Fruit fly (Drosophila melanogaster) whole organism, embryonic: ENCODE results near the gene CG17118.
A peak's percentile ranks its signal among the peaks of the same experiment; 100 is the strongest.

ENCODE experiments used
- ATbp ChIP-seq: fragments of 200-800 bp; sonication (Bioruptor generic); optimal IDR thresholded peaks from 2 replicates; lab custom pipeline; 2017; ENCODE audit warnings: missing biosample characterization, mild to moderate bottlenecking, missing genetic modification characterization, missing genetic modification reagents
- Adf1 ChIP-seq: fragments of 200-800 bp; sonication (Bioruptor generic); IDR thresholded peaks from 2 replicates; pipeline ENCODE4 v1.3.6; 2022; ENCODE audit warnings: missing biosample characterization, missing genetic modification characterization
- Bteb2 ChIP-seq: fragments of 200-800 bp; sonication (Bioruptor generic); optimal IDR thresholded peaks from 2 replicates; lab custom pipeline; 2016; ENCODE audit warnings: missing biosample characterization, missing genetic modification characterization
- CG11723 ChIP-seq: fragments of 200-800 bp; sonication (Bioruptor generic); optimal IDR thresholded peaks from 2 replicates; lab custom pipeline; 2017; ENCODE audit warnings: missing biosample characterization, mild to moderate bottlenecking, missing genetic modification characterization
- CG12219 ChIP-seq: fragments of 200-800 bp; sonication (Bioruptor generic); optimal IDR thresholded peaks from 3 replicates; lab custom pipeline; 2018; ENCODE audit warnings: missing biosample characterization, mild to moderate bottlenecking, missing genetic modification characterization
- CG1233 ChIP-seq: fragments of 200-800 bp; sonication (Bioruptor generic); optimal IDR thresholded peaks from 4 replicates; lab custom pipeline; 2018; ENCODE audit warnings: missing biosample characterization, mild to moderate bottlenecking, missing genetic modification characterization
- CG12942 ChIP-seq: fragments of 200-800 bp; sonication (Bioruptor generic); optimal IDR thresholded peaks from 3 replicates; lab custom pipeline; 2016; ENCODE audit warnings: missing biosample characterization, missing genetic modification characterization
- CG13296 ChIP-seq: fragments of 200-800 bp; sonication (Bioruptor generic); optimal IDR thresholded peaks from 3 replicates; lab custom pipeline; 2018; ENCODE audit warnings: missing biosample characterization, mild to moderate bottlenecking, missing genetic modification characterization
- CG1647 ChIP-seq: fragments of 200-800 bp; sonication (Bioruptor generic); optimal IDR thresholded peaks from 3 replicates; lab custom pipeline; 2016; ENCODE audit warnings: missing biosample characterization, missing genetic modification characterization
- CG16813 ChIP-seq: fragments of 200-800 bp; sonication (Bioruptor generic); IDR thresholded peaks from 3 replicates; pipeline ENCODE4 v1.3.6; 2022; ENCODE audit warnings: missing biosample characterization, missing genetic modification characterization; ENCODE audit not compliant: partially characterized antibody
- CG16863 ChIP-seq: fragments of 200-800 bp; sonication (Bioruptor generic); optimal IDR thresholded peaks from 3 replicates; lab custom pipeline; 2016; ENCODE audit warnings: missing biosample characterization, missing genetic modification characterization
- CG17186 ChIP-seq: fragments of 200-800 bp; sonication (Bioruptor generic); optimal IDR thresholded peaks from 3 replicates; lab custom pipeline; 2017; ENCODE audit warnings: missing biosample characterization, missing genetic modification reagents, missing genetic modification characterization
- CG18599 ChIP-seq: fragments of 200-800 bp; sonication (Bioruptor generic); optimal IDR thresholded peaks from 3 replicates; lab custom pipeline; 2017; ENCODE audit warnings: missing biosample characterization, missing genetic modification characterization, mild to moderate bottlenecking, moderate library complexity, missing genetic modification reagents
- CG30403 ChIP-seq: fragments of 200-800 bp; sonication (Bioruptor generic); optimal IDR thresholded peaks from 3 replicates; lab custom pipeline; 2016; ENCODE audit warnings: missing biosample characterization, missing genetic modification characterization
- CG3281 ChIP-seq: fragments of 200-800 bp; sonication (Bioruptor generic); optimal IDR thresholded peaks from 3 replicates; lab custom pipeline; 2017; ENCODE audit warnings: missing biosample characterization, mild to moderate bottlenecking, missing genetic modification characterization
- CG3407 ChIP-seq: fragments of 200-800 bp; sonication (Bioruptor generic); optimal IDR thresholded peaks from 2 replicates; lab custom pipeline; 2018; ENCODE audit warnings: missing biosample characterization, mild to moderate bottlenecking, missing genetic modification characterization
- CG4820 ChIP-seq: fragments of 200-800 bp; sonication (Bioruptor generic); optimal IDR thresholded peaks from 3 replicates; lab custom pipeline; 2016; ENCODE audit warnings: missing biosample characterization, missing genetic modification characterization
- CTCF ChIP-seq: fragments of 200-800 bp; sonication (Bioruptor generic); optimal IDR thresholded peaks from 2 replicates; lab custom pipeline; 2017; ENCODE audit warnings: missing biosample characterization, mild to moderate bottlenecking, missing genetic modification characterization, moderate library complexity
- CkIIα-i1 ChIP-seq: fragments of 200-800 bp; sonication (Bioruptor generic); IDR thresholded peaks from 2 replicates; pipeline ENCODE4 v1.3.6; 2022; ENCODE audit warnings: missing biosample characterization, missing genetic modification characterization
- Drgx ChIP-seq: fragments of 200-800 bp; sonication (Bioruptor generic); IDR thresholded peaks from 2 replicates; pipeline ENCODE4 v1.3.6; 2022; ENCODE audit warnings: missing biosample characterization, missing genetic modification characterization
- Hand ChIP-seq: fragments of 200-800 bp; sonication (Bioruptor generic); optimal IDR thresholded peaks from 2 replicates; lab custom pipeline; 2017; ENCODE audit warnings: mild to moderate bottlenecking, missing biosample characterization, missing genetic modification reagents, missing genetic modification characterization
- Hey ChIP-seq: fragments of 200-800 bp; sonication (Bioruptor generic); optimal IDR thresholded peaks from 3 replicates; lab custom pipeline; 2018; ENCODE audit warnings: missing biosample characterization, mild to moderate bottlenecking, missing genetic modification characterization
- Lim3 ChIP-seq: fragments of 200-800 bp; sonication (Bioruptor generic); IDR thresholded peaks from 2 replicates; pipeline ENCODE4 v1.3.6; 2022; ENCODE audit warnings: missing biosample characterization, missing genetic modification characterization
- Nf-YA ChIP-seq: fragments of 200-800 bp; sonication (Bioruptor generic); IDR thresholded peaks from 2 replicates; pipeline ENCODE4 v1.3.6; 2022; ENCODE audit warnings: missing biosample characterization, missing genetic modification characterization
- Opbp ChIP-seq: fragments of 200-800 bp; sonication (Bioruptor generic); IDR thresholded peaks from 3 replicates; pipeline ENCODE4 v1.3.6; 2022; ENCODE audit warnings: missing biosample characterization, missing genetic modification characterization; ENCODE audit not compliant: partially characterized antibody
- Pdp1 ChIP-seq, 2 experiments: fragments of 200-800 bp; sonication (Bioruptor generic); optimal IDR thresholded peaks; 3 replicates each; lab custom pipeline; 2016; ENCODE audit warnings: missing biosample characterization in 2 of 2, missing genetic modification characterization in 2 of 2, mild to moderate bottlenecking in 1 of 2, moderate library complexity in 1 of 2
- Rx ChIP-seq: fragments of 200-800 bp; sonication (Bioruptor generic); IDR thresholded peaks from 2 replicates; pipeline ENCODE4 v1.3.6; 2022; ENCODE audit warnings: missing biosample characterization, missing genetic modification characterization
- Scr ChIP-seq: fragments of 200-800 bp; sonication (Bioruptor generic); IDR thresholded peaks from 2 replicates; pipeline ENCODE4 v1.3.6; 2022; ENCODE audit warnings: missing biosample characterization, missing genetic modification characterization; ENCODE audit not compliant: partially characterized antibody
- TFAM ChIP-seq: fragments of 200-800 bp; sonication (Bioruptor generic); optimal IDR thresholded peaks from 2 replicates; lab custom pipeline; 2017; ENCODE audit warnings: missing biosample characterization, missing genetic modification characterization, inconsistent platforms
- caup ChIP-seq: fragments of 200-800 bp; sonication (Bioruptor generic); optimal IDR thresholded peaks from 3 replicates; lab custom pipeline; 2017; ENCODE audit warnings: missing biosample characterization, mild to moderate bottlenecking, missing genetic modification characterization, moderate library complexity; ENCODE audit not compliant: severe bottlenecking
- chm ChIP-seq: fragments of 200-800 bp; sonication (Bioruptor generic); IDR thresholded peaks from 2 replicates; pipeline ENCODE4 v1.3.6; 2022; ENCODE audit warnings: missing biosample characterization, missing genetic modification characterization
- dan ChIP-seq: fragments of 200-800 bp; sonication (Bioruptor generic); IDR thresholded peaks from 2 replicates; pipeline ENCODE4 v1.3.6; 2022; ENCODE audit warnings: missing biosample characterization, missing genetic modification characterization
- emc ChIP-seq: fragments of 200-800 bp; sonication (Bioruptor generic); optimal IDR thresholded peaks from 2 replicates; lab custom pipeline; 2016; ENCODE audit warnings: missing biosample characterization, missing genetic modification characterization
- exex ChIP-seq: fragments of 200-800 bp; sonication (Bioruptor generic); optimal IDR thresholded peaks from 4 replicates; lab custom pipeline; 2018; ENCODE audit warnings: missing biosample characterization, mild to moderate bottlenecking, missing genetic modification characterization, moderate library complexity
- ftz-f1 ChIP-seq: fragments of 200-800 bp; sonication (Bioruptor generic); optimal IDR thresholded peaks from 2 replicates; lab custom pipeline; 2016; ENCODE audit warnings: missing biosample characterization, missing genetic modification characterization
- gfzf ChIP-seq: fragments of 200-800 bp; sonication (Bioruptor generic); optimal IDR thresholded peaks from 2 replicates; lab custom pipeline; 2016; ENCODE audit warnings: missing biosample characterization, mild to moderate bottlenecking, missing genetic modification characterization, moderate library complexity
- grau ChIP-seq: fragments of 200-800 bp; optimal IDR thresholded peaks from 3 replicates; lab custom pipeline; 2019; ENCODE audit warnings: missing biosample characterization, mild to moderate bottlenecking, missing genetic modification characterization, moderate library complexity
- grn ChIP-seq: fragments of 200-800 bp; sonication (Bioruptor generic); optimal IDR thresholded peaks from 3 replicates; lab custom pipeline; 2017; ENCODE audit warnings: missing biosample characterization, missing genetic modification characterization
- insv ChIP-seq, 2 experiments: fragments of 200-800 bp; sonication (Bioruptor generic); optimal IDR thresholded peaks; 3 replicates each; lab custom pipeline; 2016 to 2018; ENCODE audit warnings: missing biosample characterization in 2 of 2, missing genetic modification characterization in 2 of 2
- inv ChIP-seq: fragments of 200-800 bp; sonication (Bioruptor generic); IDR thresholded peaks from 2 replicates; pipeline ENCODE4 v1.3.6; 2022; ENCODE audit warnings: missing biosample characterization, missing genetic modification characterization; ENCODE audit not compliant: partially characterized antibody
- maf-S ChIP-seq: fragments of 200-800 bp; sonication (Bioruptor generic); optimal IDR thresholded peaks from 2 replicates; lab custom pipeline; 2016; ENCODE audit warnings: missing biosample characterization, missing genetic modification characterization
- mirr ChIP-seq: fragments of 200-800 bp; sonication (Bioruptor generic); optimal IDR thresholded peaks from 3 replicates; lab custom pipeline; 2018; ENCODE audit warnings: missing biosample characterization, mild to moderate bottlenecking, missing genetic modification characterization
- salm ChIP-seq: fragments of 200-800 bp; sonication (Bioruptor generic); optimal IDR thresholded peaks from 2 replicates; lab custom pipeline; 2018; ENCODE audit warnings: missing biosample characterization, mild to moderate bottlenecking, missing genetic modification characterization
- sqz ChIP-seq: fragments of 200-800 bp; sonication (Bioruptor generic); optimal IDR thresholded peaks from 3 replicates; lab custom pipeline; 2018; ENCODE audit warnings: missing biosample characterization, mild to moderate bottlenecking, missing genetic modification characterization
- tna ChIP-seq: fragments of 200-800 bp; sonication (Bioruptor generic); IDR thresholded peaks from 2 replicates; pipeline ENCODE4 v1.3.6; 2022; ENCODE audit warnings: missing biosample characterization, missing genetic modification characterization; ENCODE audit not compliant: partially characterized antibody
- tup ChIP-seq: fragments of 200-800 bp; sonication (Bioruptor generic); optimal IDR thresholded peaks from 2 replicates; lab custom pipeline; 2016; ENCODE audit warnings: missing biosample characterization, mild to moderate bottlenecking, missing genetic modification characterization, moderate library complexity
- unpg ChIP-seq: fragments of 200-800 bp; sonication (Bioruptor generic); optimal IDR thresholded peaks from 3 replicates; lab custom pipeline; 2018; ENCODE audit warnings: missing biosample characterization, mild to moderate bottlenecking, missing genetic modification characterization, moderate library complexity
- vvl ChIP-seq: fragments of 200-800 bp; sonication (Bioruptor generic); IDR thresholded peaks from 2 replicates; pipeline ENCODE4 v1.3.6; 2022; ENCODE audit warnings: missing biosample characterization, missing genetic modification characterization
- z ChIP-seq: fragments of 200-800 bp; sonication (Bioruptor generic); IDR thresholded peaks from 3 replicates; pipeline ENCODE4 v1.3.6; 2022; ENCODE audit warnings: missing biosample characterization, missing genetic modification characterization
- zen2 ChIP-seq: fragments of 200-800 bp; sonication (Bioruptor generic); IDR thresholded peaks from 3 replicates; pipeline ENCODE4 v1.3.6; 2022; ENCODE audit warnings: missing biosample characterization, missing genetic modification characterization; ENCODE audit not compliant: partially characterized antibody

Gene CG17118

DNA sequence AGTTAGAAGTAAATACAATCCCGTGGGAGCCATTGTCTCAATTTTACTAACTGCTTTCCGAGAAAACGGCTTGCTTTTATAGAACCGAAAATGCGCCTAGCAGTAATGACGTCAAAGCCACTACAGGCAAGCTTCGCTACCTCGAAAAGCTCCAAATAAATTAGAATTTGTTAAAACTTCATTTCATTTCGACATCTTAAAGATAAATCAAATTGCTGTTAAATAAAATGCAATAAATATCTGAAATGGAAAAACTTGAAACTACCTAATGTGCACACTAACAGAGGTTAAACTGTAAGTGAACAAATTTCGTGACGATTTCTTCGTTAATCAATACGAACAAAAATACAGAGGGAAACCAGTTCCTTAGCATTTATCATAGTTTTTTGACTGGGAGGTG is 32.1 kb upstream of the CG17118 start, which contains the start of gene CG7300 (continued):
- TF ChIP-seq mirr (GFP tag; lab: Kevin White, UChicago) = no peak
- peak; percentile 29 for TF ChIP-seq ATbp
- TF ChIP-seq CG12219 (GFP tag; lab: Kevin White, UChicago) = peak; percentile 23
- TF ChIP-seq maf-S (GFP tag; lab: Kevin White, UChicago) = no peak
- no peak for TF ChIP-seq CG16863 (GFP tag; lab: Kevin White, UChicago)
- TF ChIP-seq Pdp1 (GFP tag; optimal IDR thresholded peaks at IDR 0.05; lab: Kevin White, UChicago) = peak in 1 of 2 experiments; percentile 56
- TF ChIP-seq dan (GFP tag; lab: Robert Waterston, UW) = no peak
- peak; percentile 64 for TF ChIP-seq CG3281 (GFP tag; lab: Kevin White, UChicago)
- no peak for TF ChIP-seq ftz-f1 (GFP tag; lab: Kevin White, UChicago)
- no peak for TF ChIP-seq CG3407
- no peak for TF ChIP-seq tna (GFP tag; lab: Robert Waterston, UW)
- TF ChIP-seq Drgx (GFP tag; lab: Robert Waterston, UW) = no peak
- no peak for TF ChIP-seq Hand (GFP tag; lab: Kevin White, UChicago)
- TF ChIP-seq exex (tag; lab: Kevin White, UChicago) = no peak
- TF ChIP-seq insv (GFP tag; optimal IDR thresholded peaks at IDR 0.05; lab: Kevin White, UChicago) = no peak
- TF ChIP-seq CG30403 (GFP tag; lab: Kevin White, UChicago) = peak; percentile 62
- no peak for TF ChIP-seq Rx (GFP tag; lab: Robert Waterston, UW)
- TF ChIP-seq CTCF (GFP tag; lab: Kevin White, UChicago) = no peak
- peak; percentile 65 for TF ChIP-seq unpg (GFP tag; lab: Kevin White, UChicago)
- TF ChIP-seq zen2 = no peak
- TF ChIP-seq TFAM (GFP tag; lab: Kevin White, UChicago) = no peak
- no peak for TF ChIP-seq Opbp (GFP tag; lab: Robert Waterston, UW)
- no peak for TF ChIP-seq inv
- peak; percentile 12 for TF ChIP-seq CG12942 (GFP tag; lab: Kevin White, UChicago)
- TF ChIP-seq Nf-YA (GFP tag; lab: Robert Waterston, UW) = no peak
- no peak for TF ChIP-seq emc (GFP tag; lab: Kevin White, UChicago)
- no peak for TF ChIP-seq CG16813
- TF ChIP-seq CG18599 (GFP tag; lab: Kevin White, UChicago) = peak; percentile 58
- no peak for TF ChIP-seq CG17186 (GFP tag; lab: Kevin White, UChicago)
- no peak for TF ChIP-seq Hey (tag; lab: Kevin White, UChicago)
- no peak for TF ChIP-seq Scr (GFP tag; lab: Robert Waterston, UW)
- no peak for TF ChIP-seq CG11723 (GFP tag; lab: Kevin White, UChicago)
- TF ChIP-seq sqz (GFP tag; lab: Kevin White, UChicago) = no peak
- TF ChIP-seq CG1233 (GFP tag; lab: Kevin White, UChicago) = peak; percentile 52
- TF ChIP-seq, all 482 proteins: peak for 198

DNA sequence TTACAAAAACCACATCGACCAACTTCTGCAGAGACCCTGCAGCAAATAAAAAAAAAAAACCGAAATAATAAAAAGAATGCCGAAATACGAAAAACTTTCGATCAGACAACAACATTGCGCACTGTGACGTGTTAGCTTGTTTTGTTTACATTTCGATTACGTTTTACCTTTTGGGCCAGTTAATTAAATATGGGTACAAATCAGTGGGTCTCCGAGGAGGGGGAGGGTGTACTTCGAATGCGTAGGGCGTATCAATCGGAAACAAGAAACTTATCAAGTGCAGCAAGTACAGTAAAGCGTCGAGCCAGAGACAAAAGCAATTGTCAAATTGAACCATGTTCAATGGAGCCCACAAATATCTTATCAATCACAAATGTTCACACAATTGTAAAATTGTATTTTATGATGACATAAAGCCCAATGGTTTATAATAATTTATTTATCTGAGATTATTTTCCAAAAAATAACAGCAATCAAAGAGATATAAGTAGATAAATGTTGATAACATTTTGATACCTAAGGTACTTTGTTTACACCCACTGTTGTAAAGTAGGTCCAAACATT is 28.5 kb upstream of the CG17118 start, which contains the start of gene Lip1:
Gene Lip1, minus strand, starts transcription at position 46 of the 564 bp plus-strand sequence.
- TF ChIP-seq caup = peak; percentile 2
- TF ChIP-seq Bteb2 = no peak
- no peak for TF ChIP-seq z (GFP tag; lab: Robert Waterston, UW)
- TF ChIP-seq tup (GFP tag; lab: Kevin White, UChicago) = no peak
- peak; percentile 6 for TF ChIP-seq grn (GFP tag; lab: Kevin White, UChicago)
- peak; percentile 73; the same call in 1 of the 2 replicates for TF ChIP-seq Lim3
- TF ChIP-seq mirr (GFP tag; lab: Kevin White, UChicago) = peak; percentile 69
- 0 out of 2 replicates have a peak, but pooled peaks have one; percentile 18 for TF ChIP-seq vvl (GFP tag; lab: Robert Waterston, UW)
- peak; percentile 55 for TF ChIP-seq grau (tag; lab: Kevin White, UChicago)
- no peak for TF ChIP-seq chm (GFP tag; lab: Robert Waterston, UW)
- no peak for TF ChIP-seq gfzf (GFP tag; lab: Kevin White, UChicago)
- no peak for TF ChIP-seq salm
- no peak for TF ChIP-seq CG12942 (GFP tag; lab: Kevin White, UChicago)
- TF ChIP-seq CG1647 = no peak
- no peak for TF ChIP-seq Adf1 (GFP tag; lab: Robert Waterston, UW)
- no peak for TF ChIP-seq CG3407
- TF ChIP-seq CG4820 (GFP tag; lab: Kevin White, UChicago) = no peak
- TF ChIP-seq CG13296 (GFP tag; lab: Kevin White, UChicago) = no peak
- TF ChIP-seq CkIIα-i1 (GFP tag; lab: Robert Waterston, UW) = no peak
